Worm (Caenorhabditis elegans): ENCODE measurements around the gene R02D5.9.

Gene R02D5.9

ce11 chrV:14501136-14501535, 9.8 kb downstream of the R02D5.9 start, which contains the start of gene R02D5.24:
Gene R02D5.24, plus strand, starts transcription at chrV:14501340.
- TF ChIP-seq W03F9.2 (tag; optimal IDR thresholded peaks at IDR 0.05) (no peak), dao-5 (tag; optimal IDR thresholded peaks at IDR 0.05) (no peak), him-1 (tag; optimal IDR thresholded peaks at IDR 0.05) (no peak)

ce11 chrV:14500554-14500953, 10.4 kb downstream of the R02D5.9 start:
- no peak for TF ChIP-seq W03F9.2 (tag; optimal IDR thresholded peaks at IDR 0.05)
- TF ChIP-seq dao-5 (tag; optimal IDR thresholded peaks at IDR 0.05): no peak
- TF ChIP-seq him-1 (tag; optimal IDR thresholded peaks at IDR 0.05): no peak

- TF ChIP-seq dao-5 (tag; optimal IDR thresholded peaks at IDR 0.05) (no peak), W03F9.2 (tag; optimal IDR thresholded peaks at IDR 0.05) (no peak), him-1 (tag; optimal IDR thresholded peaks at IDR 0.05) (no peak)
Measured at ce11 chrV:14499074-14499864, 11.7 kb downstream of the R02D5.9 start.

ce11 chrV:14498204-14498603, 12.7 kb downstream of the R02D5.9 start:
- TF ChIP-seq him-1 (tag; optimal IDR thresholded peaks at IDR 0.05) (no peak), dao-5 (tag; optimal IDR thresholded peaks at IDR 0.05) (no peak), W03F9.2 (tag; optimal IDR thresholded peaks at IDR 0.05) (no peak)

- TF ChIP-seq him-1 (tag; optimal IDR thresholded peaks at IDR 0.05) (no peak), dao-5 (tag; optimal IDR thresholded peaks at IDR 0.05) (no peak), W03F9.2 (tag; optimal IDR thresholded peaks at IDR 0.05) (no peak)
Measured at ce11 chrV:14496446-14496845, 14.5 kb downstream of the R02D5.9 start.

- TF ChIP-seq him-1 (tag; optimal IDR thresholded peaks at IDR 0.05) (no peak), W03F9.2 (tag; optimal IDR thresholded peaks at IDR 0.05) (no peak), dao-5 (tag; optimal IDR thresholded peaks at IDR 0.05) (no peak)
Measured at ce11 chrV:14495493-14495892, 15.4 kb downstream of the R02D5.9 start.

- no peak for TF ChIP-seq him-1 (tag; optimal IDR thresholded peaks at IDR 0.05)
- TF ChIP-seq W03F9.2 (tag; optimal IDR thresholded peaks at IDR 0.05): no peak
- no peak for TF ChIP-seq dao-5 (tag; optimal IDR thresholded peaks at IDR 0.05)
Measured at ce11 chrV:14493665-14494064, 17.3 kb downstream of the R02D5.9 start.

ce11 chrV:14491097-14491496, 19.8 kb downstream of the R02D5.9 start:
- no peak for TF ChIP-seq dao-5 (tag; optimal IDR thresholded peaks at IDR 0.05)
- TF ChIP-seq W03F9.2 (tag; optimal IDR thresholded peaks at IDR 0.05): no peak
- no peak for TF ChIP-seq him-1 (tag; optimal IDR thresholded peaks at IDR 0.05)

- no peak for TF ChIP-seq dao-5 (tag; optimal IDR thresholded peaks at IDR 0.05)
- TF ChIP-seq W03F9.2 (tag; optimal IDR thresholded peaks at IDR 0.05): no peak
- TF ChIP-seq him-1 (tag; optimal IDR thresholded peaks at IDR 0.05): no peak
Measured at ce11 chrV:14484582-14484981, 26.3 kb downstream of the R02D5.9 start, which contains the start of gene R02D5.4. Gene R02D5.4, minus strand, starts transcription at chrV:14484682.

- TF ChIP-seq W03F9.2 (tag; optimal IDR thresholded peaks at IDR 0.05) (no peak), dao-5 (tag; optimal IDR thresholded peaks at IDR 0.05) (no peak), him-1 (tag; optimal IDR thresholded peaks at IDR 0.05) (no peak)
Measured at ce11 chrV:14482728-14483210, 28.2 kb downstream of the R02D5.9 start, which contains the start of gene R02D5.3. Gene R02D5.3, plus strand, starts transcription at chrV:14483160.

- TF ChIP-seq W03F9.2 (tag; optimal IDR thresholded peaks at IDR 0.05): no peak
- TF ChIP-seq him-1 (tag; optimal IDR thresholded peaks at IDR 0.05): no peak
- TF ChIP-seq dao-5 (tag; optimal IDR thresholded peaks at IDR 0.05): no peak
Measured at ce11 chrV:14481987-14482386, 28.9 kb downstream of the R02D5.9 start, which contains the start of gene R02D5.10. Gene R02D5.10, plus strand, starts transcription at chrV:14482287.

ce11 chrV:14481401-14481800, 29.5 kb downstream of the R02D5.9 start, which contains the start of gene R02D5.7:
Gene R02D5.7, minus strand, starts transcription at chrV:14481501.
- TF ChIP-seq him-1 (tag; optimal IDR thresholded peaks at IDR 0.05) (no peak), dao-5 (tag; optimal IDR thresholded peaks at IDR 0.05) (no peak), W03F9.2 (tag; optimal IDR thresholded peaks at IDR 0.05) (no peak)

ce11 chrV:14480533-14480932, 30.4 kb downstream of the R02D5.9 start:
- no peak for TF ChIP-seq dao-5 (tag; optimal IDR thresholded peaks at IDR 0.05)
- TF ChIP-seq him-1 (tag; optimal IDR thresholded peaks at IDR 0.05): no peak
- no peak for TF ChIP-seq W03F9.2 (tag; optimal IDR thresholded peaks at IDR 0.05)

- no peak for TF ChIP-seq W03F9.2 (tag; optimal IDR thresholded peaks at IDR 0.05)
- TF ChIP-seq dao-5 (tag; optimal IDR thresholded peaks at IDR 0.05): no peak
- TF ChIP-seq him-1 (tag; optimal IDR thresholded peaks at IDR 0.05): no peak
Measured at ce11 chrV:14478979-14479378, 31.9 kb downstream of the R02D5.9 start, which contains the start of gene clec-55. Gene clec-55, plus strand, starts transcription at chrV:14479279.
